Worm (Caenorhabditis elegans) whole organism, L1 larva: ENCODE results near the gene B0410.1.

Source experiments
- F16B12.6 ChIP-seq: fragments of 150-350 bp; optimal IDR thresholded peaks from 2 replicates; lab custom pipeline; 2014; ENCODE audit warnings: missing biosample characterization, missing genetic modification characterization
- Y116A8C.19 ChIP-seq: sonication (generic microtip); optimal IDR thresholded peaks from 2 replicates; lab custom pipeline; 2016; ENCODE audit warnings: missing compliant biosample characterization, missing genetic modification characterization, borderline replicate concordance
- aha-1 ChIP-seq: fragments of 150-350 bp; optimal IDR thresholded peaks from 2 replicates; lab custom pipeline; 2014; ENCODE audit warnings: missing biosample characterization, missing genetic modification characterization
- aly-2 ChIP-seq: fragments of 150-350 bp; optimal IDR thresholded peaks from 2 replicates; lab custom pipeline; 2014; ENCODE audit warnings: missing biosample characterization, missing genetic modification characterization
- ama-1 ChIP-seq: fragments of 150-350 bp; optimal IDR thresholded peaks from 2 replicates; lab custom pipeline; 2014
- blmp-1 ChIP-seq: fragments of 150-350 bp; optimal IDR thresholded peaks from 2 replicates; lab custom pipeline; 2014; ENCODE audit warnings: missing biosample characterization, missing genetic modification characterization
- ceh-8 ChIP-seq: fragments of 200-800 bp; sonication (Bioruptor generic); optimal IDR thresholded peaks from 2 replicates; lab custom pipeline; 2018; ENCODE audit warnings: mild to moderate bottlenecking, missing genetic modification characterization, moderate library complexity, missing compliant biosample characterization
- ceh-88 ChIP-seq: fragments of 200-800 bp; sonication (Bioruptor generic); IDR thresholded peaks from 2 replicates; pipeline ENCODE4 v1.3.6; 2022; ENCODE audit warnings: missing genetic modification characterization, missing compliant biosample characterization
- ceh-90 ChIP-seq: sonication (generic microtip); optimal IDR thresholded peaks from 2 replicates; lab custom pipeline; 2016; ENCODE audit warnings: missing genetic modification characterization, missing compliant biosample characterization
- efl-1 ChIP-seq, 4 experiments: fragments of 150-350 bp; optimal IDR thresholded peaks in 3 of 4; peaks in 1 of 4; 1 replicate in 1 of 4; 2 replicates in 3 of 4; lab custom pipeline; 2014; ENCODE audit warnings: missing biosample characterization in 2 of 4, missing genetic modification characterization in 2 of 4, missing genetic modification reagents in 2 of 4
- efl-3 ChIP-seq: fragments of 200-800 bp; sonication (Bioruptor generic); optimal IDR thresholded peaks from 2 replicates; lab custom pipeline; 2018; ENCODE audit warnings: mild to moderate bottlenecking, missing genetic modification characterization, missing compliant biosample characterization
- egl-13 ChIP-seq: sonication (generic microtip); optimal IDR thresholded peaks from 2 replicates; lab custom pipeline; 2016; ENCODE audit warnings: missing genotype, missing genetic modification reagents, missing genetic modification characterization, missing compliant biosample characterization
- elt-3 ChIP-seq, 6 experiments: fragments of 150-350 bp in 1 of 6; sonication (generic microtip); optimal IDR thresholded peaks; 2 replicates each; lab custom pipeline; 2017 to 2018; ENCODE audit warnings: missing biosample characterization in 6 of 6, missing genetic modification characterization in 6 of 6, inconsistent platforms in 1 of 6
- fkh-10 ChIP-seq: sonication (generic microtip); optimal IDR thresholded peaks from 2 replicates; lab custom pipeline; 2017; ENCODE audit warnings: missing biosample characterization, missing genetic modification reagents, missing genetic modification characterization
- fkh-8 ChIP-seq: sonication (generic microtip); optimal IDR thresholded peaks from 2 replicates; lab custom pipeline; 2016; ENCODE audit warnings: mild to moderate bottlenecking, missing genetic modification characterization, missing compliant biosample characterization
- fos-1 ChIP-seq: fragments of 150-350 bp; optimal IDR thresholded peaks from 2 replicates; lab custom pipeline; 2014; ENCODE audit warnings: missing biosample characterization, missing genetic modification characterization
- grh-1 ChIP-seq: fragments of 200-800 bp; sonication (Bioruptor generic); IDR thresholded peaks from 2 replicates; pipeline ENCODE4 v1.3.6; 2022; ENCODE audit warnings: missing genetic modification reagents, missing genetic modification characterization, missing compliant biosample characterization
- hlh-17 ChIP-seq: fragments of 200-800 bp; sonication (Bioruptor generic); optimal IDR thresholded peaks from 2 replicates; lab custom pipeline; 2018; ENCODE audit warnings: missing genetic modification characterization, mild to moderate bottlenecking, missing compliant biosample characterization, moderate library complexity, borderline replicate concordance
- hpl-2 ChIP-seq: fragments of 150-350 bp; optimal IDR thresholded peaks from 2 replicates; lab custom pipeline; 2014; ENCODE audit warnings: missing biosample characterization, missing genetic modification reagents, missing genetic modification characterization
- lin-14 ChIP-seq: fragments of 200-800 bp; sonication (Bioruptor generic); optimal IDR thresholded peaks from 2 replicates; lab custom pipeline; 2018; ENCODE audit warnings: mild to moderate bottlenecking, missing genetic modification characterization, moderate library complexity, missing compliant biosample characterization
- lin-35 ChIP-seq, 2 experiments: fragments of 150-350 bp; optimal IDR thresholded peaks; 2 replicates each; lab custom pipeline; 2014; ENCODE audit warnings: missing biosample characterization in 2 of 2, missing genetic modification characterization in 2 of 2, missing genetic modification reagents in 2 of 2
- lsy-2 ChIP-seq, 2 experiments: fragments of 150-350 bp; optimal IDR thresholded peaks; 2 replicates each; lab custom pipeline; 2014; ENCODE audit warnings: missing biosample characterization in 2 of 2, missing genetic modification characterization in 2 of 2
- nhr-19 ChIP-seq: fragments of 200-800 bp; sonication (Bioruptor generic); conservative IDR thresholded peaks from 2 replicates; pipeline ENCODE4 v1.3.6; 2022; ENCODE audit warnings: missing genetic modification characterization, missing compliant biosample characterization
- nhr-237 ChIP-seq: fragments of 150-350 bp; optimal IDR thresholded peaks from 2 replicates; lab custom pipeline; 2014; ENCODE audit warnings: missing biosample characterization, missing genetic modification characterization
- nhr-47 ChIP-seq: sonication (generic microtip); optimal IDR thresholded peaks from 2 replicates; lab custom pipeline; 2016; ENCODE audit warnings: mild to moderate bottlenecking, missing genetic modification characterization, moderate library complexity, missing compliant biosample characterization
- nhr-84 ChIP-seq: sonication (generic microtip); optimal IDR thresholded peaks from 2 replicates; lab custom pipeline; 2017; ENCODE audit warnings: missing biosample characterization, missing genetic modification characterization
- pag-3 ChIP-seq: sonication (generic microtip); optimal IDR thresholded peaks from 2 replicates; lab custom pipeline; 2017; ENCODE audit warnings: missing genetic modification characterization, mild to moderate bottlenecking, missing compliant biosample characterization, antibody characterized with exemption, borderline replicate concordance; ENCODE audit not compliant: insufficient read depth
- skn-1 ChIP-seq: fragments of 150-350 bp; optimal IDR thresholded peaks from 2 replicates; lab custom pipeline; 2014; ENCODE audit warnings: missing biosample characterization, missing genetic modification characterization
- snpc-4 ChIP-seq: fragments of 150-350 bp; optimal IDR thresholded peaks from 2 replicates; lab custom pipeline; 2014; ENCODE audit warnings: missing biosample characterization, missing genetic modification characterization
- tbx-2 ChIP-seq: sonication (generic microtip); optimal IDR thresholded peaks from 2 replicates; lab custom pipeline; 2016; ENCODE audit warnings: missing genetic modification characterization, missing compliant biosample characterization
- unc-130 ChIP-seq: fragments of 150-350 bp; optimal IDR thresholded peaks from 2 replicates; lab custom pipeline; 2017; ENCODE audit warnings: missing biosample characterization, missing genetic modification characterization, inconsistent platforms
- vab-15 ChIP-seq: sonication (generic microtip); optimal IDR thresholded peaks from 2 replicates; lab custom pipeline; 2017; ENCODE audit warnings: missing genotype, mild to moderate bottlenecking, missing genetic modification characterization, missing compliant biosample characterization
- zip-4 ChIP-seq: fragments of 200-800 bp; sonication (Bioruptor generic); optimal IDR thresholded peaks from 2 replicates; lab custom pipeline; 2018; ENCODE audit warnings: mild to moderate bottlenecking, missing genetic modification characterization, moderate library complexity, missing compliant biosample characterization
- ztf-4 ChIP-seq: fragments of 150-350 bp; optimal IDR thresholded peaks from 2 replicates; lab custom pipeline; 2014; ENCODE audit warnings: missing biosample characterization, missing genetic modification characterization

Gene B0410.1

DNA sequence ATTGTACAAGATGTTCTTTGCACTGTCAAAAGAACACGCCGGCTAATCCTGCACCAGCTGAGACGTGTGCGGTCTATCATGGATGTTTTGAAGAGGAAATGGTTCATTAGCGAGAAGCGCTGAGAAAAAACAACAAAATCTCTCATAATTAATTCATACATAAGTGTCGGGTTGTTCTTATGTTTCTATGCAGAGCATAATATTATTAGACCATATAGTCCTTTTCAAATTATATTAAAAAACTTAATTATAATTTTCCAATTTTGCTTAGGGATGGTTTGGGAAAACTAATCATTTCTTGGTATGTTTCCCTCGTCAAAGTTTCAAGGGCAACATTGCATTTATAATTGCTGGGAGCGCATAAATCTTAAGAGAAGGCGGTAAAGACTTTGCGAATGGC, 27.4 kb downstream of the B0410.1 start:
- no peak for TF ChIP-seq ceh-8 (GFP tag; lab: Kevin White, UChicago)
- TF ChIP-seq unc-130 = no peak
- TF ChIP-seq fkh-8 (tag; lab: Kevin White, UChicago) = no peak
- TF ChIP-seq fos-1 (tag; lab: Kevin White, UChicago) = no peak
- no peak for TF ChIP-seq snpc-4 (tag; lab: Kevin White, UChicago)
- no peak for TF ChIP-seq nhr-47 (tag; lab: Kevin White, UChicago)
- no peak for TF ChIP-seq efl-1 (optimal IDR thresholded peaks at IDR 0.05; lab: Kevin White, UChicago)
- no peak for TF ChIP-seq efl-1 (GFP tag; optimal IDR thresholded peaks at IDR 0.05 in 1 of 2; lab: Kevin White, UChicago)
- TF ChIP-seq efl-3 (GFP tag; lab: Kevin White, UChicago) = no peak
- TF ChIP-seq pag-3 (tag; lab: Kevin White, UChicago) = no peak
- no peak for TF ChIP-seq F16B12.6 (tag; lab: Kevin White, UChicago)
- TF ChIP-seq nhr-84 = no peak
- TF ChIP-seq ceh-88 (GFP tag; lab: Robert Waterston, UW) = no peak

DNA sequence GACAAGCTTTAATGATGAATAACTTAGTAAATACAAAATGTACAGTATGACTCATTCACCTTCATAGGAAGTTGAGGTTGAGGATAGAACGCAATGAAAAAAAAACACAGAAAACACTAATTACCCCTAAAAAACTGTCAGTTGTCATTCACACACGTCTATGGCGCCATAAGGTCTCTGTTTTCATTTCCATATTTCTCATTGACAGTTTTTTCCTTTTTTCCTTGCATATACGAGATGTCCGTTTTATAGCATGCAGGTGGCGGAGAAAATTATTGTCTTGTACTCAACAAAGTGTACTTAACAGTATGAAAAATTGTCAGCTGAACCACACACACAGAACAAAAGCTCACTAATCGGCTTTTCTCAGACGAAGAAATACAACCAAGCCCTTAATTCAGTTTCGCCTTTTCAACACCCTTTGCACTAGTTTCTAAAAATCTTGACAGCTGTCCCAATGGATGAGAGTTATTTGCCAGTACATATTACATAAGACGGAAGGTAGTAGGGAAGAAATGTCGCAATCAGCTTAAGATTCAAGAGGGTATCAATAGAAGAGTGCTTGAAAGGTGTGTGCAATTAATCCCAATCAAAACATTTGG, 28.3 kb downstream of the B0410.1 start:
- no peak for TF ChIP-seq zip-4 (GFP tag; lab: Kevin White, UChicago)
- TF ChIP-seq lin-35 (GFP tag; optimal IDR thresholded peaks at IDR 0.05; lab: Kevin White, UChicago) = no peak
- TF ChIP-seq fkh-8 (tag; lab: Kevin White, UChicago) = no peak
- no peak for TF ChIP-seq grh-1 (GFP tag; lab: Robert Waterston, UW)
- TF ChIP-seq nhr-84 = no peak
- no peak for TF ChIP-seq unc-130
- no peak for TF ChIP-seq vab-15 (tag; lab: Kevin White, UChicago)
- no peak for TF ChIP-seq nhr-19 (GFP tag; lab: Robert Waterston, UW)

DNA sequence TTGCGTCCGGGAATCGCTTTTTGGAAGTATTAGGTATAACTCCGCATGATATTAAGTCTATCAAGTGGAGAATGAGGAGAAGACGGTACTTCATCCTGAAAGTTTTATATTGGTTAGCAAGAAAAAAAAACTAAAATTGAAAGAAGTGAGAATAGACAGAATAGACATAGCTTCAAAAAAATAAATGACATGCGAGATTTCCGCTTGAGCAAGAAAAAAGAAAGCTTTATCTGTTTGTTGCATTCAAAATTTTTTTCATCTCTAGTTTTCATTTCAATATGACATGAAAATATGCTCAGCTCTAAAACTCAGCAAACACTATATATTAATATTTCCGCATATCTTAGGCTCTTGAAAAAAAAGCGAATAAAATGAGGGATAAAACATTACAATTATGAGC, 29.5 kb downstream of the B0410.1 start, which contains the start of gene hst-3.2:
hst-3.2 (minus strand) TSS at position 101 of the 400 bp plus-strand sequence.
- TF ChIP-seq lsy-2 (tag; optimal IDR thresholded peaks at IDR 0.05; lab: Kevin White, UChicago) (no peak), Y116A8C.19 (no peak), hlh-17 (no peak), ceh-90 (tag; lab: Kevin White, UChicago) (no peak), pag-3 (tag; lab: Kevin White, UChicago) (no peak), fos-1 (tag; lab: Kevin White, UChicago) (no peak)

ce11 chrX:2924438-2924837, 30.1 kb downstream of the B0410.1 start:
- TF ChIP-seq unc-130 (no peak), hpl-2 (no peak), tbx-2 (tag; lab: Kevin White, UChicago) (peak; percentile 24), lin-14 (GFP tag; lab: Kevin White, UChicago) (peak; percentile 33), blmp-1 (tag; lab: Kevin White, UChicago) (no peak), elt-3 (tag; optimal IDR thresholded peaks at IDR 0.05; lab: Kevin White, UChicago) (no peak), vab-15 (tag; lab: Kevin White, UChicago) (no peak), aha-1 (no peak), grh-1 (GFP tag; lab: Robert Waterston, UW) (no peak), skn-1 (no peak), Y116A8C.19 (no peak)
- TF ChIP-seq, all 84 proteins: peak for 2

DNA sequence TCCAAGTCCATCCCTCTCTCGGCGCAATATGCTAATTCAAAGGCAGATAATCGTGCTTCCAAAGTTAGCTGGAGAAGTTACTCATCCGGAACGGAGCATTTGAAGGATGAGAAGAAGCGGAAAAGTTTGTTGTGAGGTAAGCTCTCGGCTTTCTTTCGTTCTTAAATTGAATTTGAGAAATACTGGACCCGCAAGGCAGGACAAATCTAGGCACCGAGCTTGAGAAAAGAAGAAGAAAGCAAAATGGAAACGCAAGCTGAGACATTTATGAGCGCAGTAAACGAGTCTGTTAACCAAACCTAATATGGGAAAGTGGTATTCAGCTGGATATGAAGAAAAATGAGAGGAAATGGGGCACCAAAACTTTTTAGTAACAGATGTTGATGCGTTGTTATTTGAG, 31.6 kb downstream of the B0410.1 start:
- TF ChIP-seq egl-13 (no peak), lin-14 (GFP tag; lab: Kevin White, UChicago) (peak; percentile 24), efl-1 (optimal IDR thresholded peaks at IDR 0.05; lab: Kevin White, UChicago) (no peak), efl-1 (GFP tag; optimal IDR thresholded peaks at IDR 0.05 in 1 of 2; lab: Kevin White, UChicago) (peak in 1 of 2 experiments; percentile 56), ama-1 (lab: Kevin White, UChicago) (no peak), ztf-4 (tag; lab: Kevin White, UChicago) (no peak), fkh-10 (no peak), hpl-2 (no peak), nhr-237 (tag; lab: Kevin White, UChicago) (no peak), aly-2 (tag; lab: Kevin White, UChicago) (no peak)
